Worm (Caenorhabditis elegans) whole organism, midembryonic: Measurements from ENCODE around the gene aat-8.

ENCODE experiments used
- cog-1 ChIP-seq: sonication (generic microtip); optimal IDR thresholded peaks from 2 replicates; lab custom pipeline; 2016; ENCODE audit warnings: missing genetic modification characterization, missing compliant biosample characterization
- flt-1 ChIP-seq: fragments of 200-800 bp; sonication (Bioruptor generic); IDR thresholded peaks from 2 replicates; pipeline ENCODE4 v1.3.6; 2022; ENCODE audit warnings: missing genetic modification characterization, missing compliant biosample characterization
- med-1 ChIP-seq: sonication (generic microtip); optimal IDR thresholded peaks from 2 replicates; lab custom pipeline; 2017; ENCODE audit warnings: missing genetic modification characterization, mild to moderate bottlenecking, missing compliant biosample characterization, antibody characterized with exemption, missing genetic modification reagents; ENCODE audit not compliant: insufficient read depth
- tab-1 ChIP-seq: fragments of 200-800 bp; sonication (Bioruptor generic); IDR thresholded peaks from 2 replicates; pipeline ENCODE4 v1.3.6; 2022; ENCODE audit warnings: missing genetic modification characterization, missing compliant biosample characterization
- ztf-23 ChIP-seq: fragments of 200-800 bp; sonication (Bioruptor generic); IDR thresholded peaks from 2 replicates; pipeline ENCODE4 v1.3.6; 2022; ENCODE audit warnings: missing genetic modification reagents, missing genetic modification characterization, missing compliant biosample characterization
- ztf-29 ChIP-seq: fragments of 200-800 bp; sonication (Bioruptor generic); IDR thresholded peaks from 2 replicates; pipeline ENCODE4 v1.3.6; 2022; ENCODE audit warnings: missing genetic modification reagents, missing genetic modification characterization, missing compliant biosample characterization

DNA sequence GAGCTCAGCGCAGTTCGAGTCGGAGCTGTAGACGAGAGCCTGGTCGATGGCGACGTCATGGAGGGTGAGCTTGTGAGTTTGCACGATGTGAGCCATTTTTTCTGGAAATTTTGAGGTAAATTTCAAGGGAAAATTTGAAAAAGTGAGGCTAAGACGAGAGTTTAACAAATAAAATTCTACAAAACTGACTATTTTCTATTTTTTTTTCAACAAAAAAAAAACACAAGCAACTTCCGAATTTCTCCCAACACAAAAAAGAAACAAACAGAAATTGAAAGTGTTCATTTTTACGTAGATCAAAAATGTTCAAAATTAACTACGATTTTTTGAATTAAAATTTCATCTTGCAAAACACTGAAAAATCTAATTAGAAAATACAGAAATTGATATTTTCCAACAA is 8.9 kb upstream of the aat-8 start, which contains the start of gene F37C4.5:
- TF ChIP-seq ztf-29 (no peak), ztf-23 (no peak), flt-1 (GFP tag; lab: Robert Waterston, UW) (no peak), med-1 (GFP tag; lab: Kevin White, UChicago) (no peak), cog-1 (tag; lab: Kevin White, UChicago) (no peak), tab-1 (GFP tag; lab: Robert Waterston, UW) (no peak)
